Fruit fly (Drosophila melanogaster) whole organism: ENCODE results near the gene Eig71Eh.

Source experiments
- CG8478 ChIP-seq: fragments of >200 bp; optimal IDR thresholded peaks from 2 replicates; lab custom pipeline; 2018; ENCODE audit warnings: inconsistent platforms
- Dll ChIP-seq: fragments of >200 bp; optimal IDR thresholded peaks from 2 replicates; lab custom pipeline; 2017
- EcR ChIP-seq, 2 experiments: fragments of >200 bp; optimal IDR thresholded peaks; 2 replicates each; lab custom pipeline; 2017; ENCODE audit warnings: missing biosample characterization in 2 of 2, missing genetic modification characterization in 2 of 2, missing genetic modification reagents in 2 of 2
- pan ChIP-seq: fragments of >200 bp; optimal IDR thresholded peaks from 2 replicates; lab custom pipeline; 2017
- psq ChIP-seq: fragments of >200 bp; optimal IDR thresholded peaks from 2 replicates; lab custom pipeline; 2017
- usp ChIP-seq: fragments of >200 bp; optimal IDR thresholded peaks from 2 replicates; lab custom pipeline; 2017; ENCODE audit warnings: missing biosample characterization, missing genetic modification characterization, mixed read lengths

The Eig71Eh gene

dm6 chr3L:15650552-15650951, 8.7 kb downstream of the Eig71Eh start, which contains the start of gene CG43084:
Gene CG43084 (plus strand): TSS chr3L:15650852.
- no peak for TF ChIP-seq Dll (lab: Kevin White, UChicago)
- TF ChIP-seq usp (GFP tag; lab: Kevin White, UChicago), result no peak
- TF ChIP-seq pan (lab: Kevin White, UChicago), result no peak
- TF ChIP-seq CG8478 (lab: Kevin White, UChicago), result no peak
- TF ChIP-seq psq (lab: Kevin White, UChicago), result no peak
- TF ChIP-seq EcR (GFP tag; optimal IDR thresholded peaks at IDR 0.05; lab: Kevin White, UChicago), result no peak

- TF ChIP-seq pan (lab: Kevin White, UChicago) (no peak), psq (lab: Kevin White, UChicago) (no peak), Dll (lab: Kevin White, UChicago) (no peak), usp (GFP tag; lab: Kevin White, UChicago) (no peak)
Measured at dm6 chr3L:15649561-15649960, 9.7 kb downstream of the Eig71Eh start, which contains the start of the genes Eig71Ea and Eig71Eb. Gene Eig71Ea (minus strand): TSS chr3L:15649661. Gene Eig71Eb (plus strand): TSS chr3L:15649936.

- no peak for TF ChIP-seq pan (lab: Kevin White, UChicago)
- TF ChIP-seq Dll (lab: Kevin White, UChicago), result no peak
- no peak for TF ChIP-seq usp (GFP tag; lab: Kevin White, UChicago)
- no peak for TF ChIP-seq EcR (GFP tag; optimal IDR thresholded peaks at IDR 0.05; lab: Kevin White, UChicago)
- TF ChIP-seq psq (lab: Kevin White, UChicago), result no peak
- no peak for TF ChIP-seq CG8478 (lab: Kevin White, UChicago)
Measured at dm6 chr3L:15647712-15648621, 11.3 kb downstream of the Eig71Eh start, which contains the start of the genes comm3 and CG43083. Gene comm3 (minus strand): TSS chr3L:15647762. Gene CG43083 (plus strand): TSS chr3L:15648571.

dm6 chr3L:15646182-15646581, 13.1 kb downstream of the Eig71Eh start:
- TF ChIP-seq psq (lab: Kevin White, UChicago) (no peak), Dll (lab: Kevin White, UChicago) (no peak), EcR (GFP tag; optimal IDR thresholded peaks at IDR 0.05; lab: Kevin White, UChicago) (no peak), usp (GFP tag; lab: Kevin White, UChicago) (no peak), CG8478 (lab: Kevin White, UChicago) (no peak), pan (lab: Kevin White, UChicago) (no peak)

dm6 chr3L:15641590-15642019, 17.6 kb downstream of the Eig71Eh start:
- TF ChIP-seq usp (GFP tag; lab: Kevin White, UChicago), result no peak
- no peak for TF ChIP-seq CG8478 (lab: Kevin White, UChicago)
- no peak for TF ChIP-seq psq (lab: Kevin White, UChicago)

- TF ChIP-seq usp (GFP tag; lab: Kevin White, UChicago), result no peak
- TF ChIP-seq pan (lab: Kevin White, UChicago), result no peak
- TF ChIP-seq CG8478 (lab: Kevin White, UChicago), result no peak
- no peak for TF ChIP-seq Dll (lab: Kevin White, UChicago)
- TF ChIP-seq psq (lab: Kevin White, UChicago), result no peak
- no peak for TF ChIP-seq EcR (GFP tag; optimal IDR thresholded peaks at IDR 0.05; lab: Kevin White, UChicago)
Measured at dm6 chr3L:15639978-15640377, 19.3 kb downstream of the Eig71Eh start.

dm6 chr3L:15638524-15638923, 20.7 kb downstream of the Eig71Eh start:
- TF ChIP-seq EcR (GFP tag; optimal IDR thresholded peaks at IDR 0.05; lab: Kevin White, UChicago) (no peak), usp (GFP tag; lab: Kevin White, UChicago) (no peak), Dll (lab: Kevin White, UChicago) (no peak), psq (lab: Kevin White, UChicago) (no peak), CG8478 (lab: Kevin White, UChicago) (no peak), pan (lab: Kevin White, UChicago) (no peak)

- TF ChIP-seq usp (GFP tag; lab: Kevin White, UChicago), result no peak
- no peak for TF ChIP-seq EcR (GFP tag; optimal IDR thresholded peaks at IDR 0.05; lab: Kevin White, UChicago)
- no peak for TF ChIP-seq Dll (lab: Kevin White, UChicago)
- TF ChIP-seq pan (lab: Kevin White, UChicago), result no peak
- TF ChIP-seq psq (lab: Kevin White, UChicago), result no peak
- TF ChIP-seq CG8478 (lab: Kevin White, UChicago), result no peak
Measured at dm6 chr3L:15637618-15638017, 21.6 kb downstream of the Eig71Eh start.

- TF ChIP-seq EcR (GFP tag; optimal IDR thresholded peaks at IDR 0.05; lab: Kevin White, UChicago), result no peak
- TF ChIP-seq CG8478 (lab: Kevin White, UChicago), result no peak
- no peak for TF ChIP-seq pan (lab: Kevin White, UChicago)
Measured at dm6 chr3L:15636978-15637377, 22.3 kb downstream of the Eig71Eh start.

- TF ChIP-seq pan (lab: Kevin White, UChicago) (no peak), CG8478 (lab: Kevin White, UChicago) (no peak), EcR (GFP tag; optimal IDR thresholded peaks at IDR 0.05; lab: Kevin White, UChicago) (no peak), Dll (lab: Kevin White, UChicago) (no peak), usp (GFP tag; lab: Kevin White, UChicago) (no peak), psq (lab: Kevin White, UChicago) (no peak)
Measured at dm6 chr3L:15636359-15636758, 22.9 kb downstream of the Eig71Eh start.

- TF ChIP-seq pan (lab: Kevin White, UChicago) (no peak), usp (GFP tag; lab: Kevin White, UChicago) (no peak), CG8478 (lab: Kevin White, UChicago) (no peak), psq (lab: Kevin White, UChicago) (no peak), EcR (GFP tag; optimal IDR thresholded peaks at IDR 0.05; lab: Kevin White, UChicago) (no peak), Dll (lab: Kevin White, UChicago) (no peak)
Measured at dm6 chr3L:15634368-15635075, 24.7 kb downstream of the Eig71Eh start.
